Worm (Caenorhabditis elegans): ENCODE results near the gene C27D6.3.

- TF ChIP-seq mdl-1 (tag; optimal IDR thresholded peaks at IDR 0.05) (no peak), skn-1 (tag; optimal IDR thresholded peaks at IDR 0.05) (no peak), zag-1 (tag; optimal IDR thresholded peaks at IDR 0.05) (no peak), aly-2 (tag; optimal IDR thresholded peaks at IDR 0.05) (no peak), zip-11 (GFP tag; IDR thresholded peaks at IDR 0.05) (no peak), nhr-10 (tag; optimal IDR thresholded peaks at IDR 0.05) (no peak), unc-62 (GFP tag; optimal IDR thresholded peaks at IDR 0.05 in 1 of 2) (no peak), unc-62 (tag; optimal IDR thresholded peaks at IDR 0.05) (no peak), ztf-11 (tag; optimal IDR thresholded peaks at IDR 0.05) (no peak), dve-1 (tag; optimal IDR thresholded peaks at IDR 0.05; ENCODE audit: insufficient read depth) (no peak), ZK546.5 (tag; optimal IDR thresholded peaks at IDR 0.05) (no peak), nhr-102 (tag; optimal IDR thresholded peaks at IDR 0.05) (no peak)
Observed at ce11 chrII:5178609-5179008, 4.3 kb upstream of the C27D6.3 start.

Data from whole organism, L4 larva.